Worm (Caenorhabditis elegans): Measurements from ENCODE around the gene C33H5.16.
A peak's percentile ranks its signal among the peaks of the same experiment; 100 is the strongest.

C33H5.16 gene

DNA sequence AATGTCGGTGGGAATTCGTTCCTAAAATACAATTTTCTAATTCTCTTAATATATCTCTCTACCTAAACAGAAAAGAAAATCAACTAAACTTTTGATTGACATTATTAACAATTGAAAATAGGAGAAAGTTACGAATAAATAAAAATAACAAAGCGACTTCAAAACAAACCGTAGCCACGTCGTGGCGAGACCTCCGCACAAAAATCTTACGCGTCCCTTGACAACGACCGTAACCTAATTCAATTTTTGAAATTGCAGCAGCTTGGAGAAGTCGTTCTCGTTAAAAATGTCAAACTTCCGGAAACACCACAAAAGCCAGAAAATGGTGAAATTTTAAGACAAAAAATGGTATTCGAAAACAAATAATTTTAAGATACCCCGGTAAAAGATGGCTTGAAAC lies 38.8 kb downstream of the C33H5.16 start:
- TF ChIP-seq hlh-1 (tag; optimal IDR thresholded peaks at IDR 0.05): no peak
- no peak for TF ChIP-seq drap-1 (GFP tag; optimal IDR thresholded peaks at IDR 0.05)
- TF ChIP-seq ces-1 (GFP tag; optimal IDR thresholded peaks at IDR 0.05): no peak
- no peak for TF ChIP-seq lin-13 (tag; optimal IDR thresholded peaks at IDR 0.05)
- TF ChIP-seq zip-8 (tag; optimal IDR thresholded peaks at IDR 0.05): no peak
- TF ChIP-seq ceh-39 (tag; optimal IDR thresholded peaks at IDR 0.05): no peak
- TF ChIP-seq snpc-4 (tag; optimal IDR thresholded peaks at IDR 0.05): no peak
- TF ChIP-seq mep-1 (tag; optimal IDR thresholded peaks at IDR 0.05): no peak
- no peak for TF ChIP-seq ceh-83 (GFP tag; optimal IDR thresholded peaks at IDR 0.05)
- TF ChIP-seq tbx-8 (GFP tag; optimal IDR thresholded peaks at IDR 0.05): no peak
- TF ChIP-seq nhr-76 (tag; optimal IDR thresholded peaks at IDR 0.05): no peak
- no peak for TF ChIP-seq nhr-237 (tag; optimal IDR thresholded peaks at IDR 0.05)
- no peak for TF ChIP-seq M03D4.4 (tag; optimal IDR thresholded peaks at IDR 0.05)
- no peak for TF ChIP-seq bed-3 (GFP tag; optimal IDR thresholded peaks at IDR 0.05)
- TF ChIP-seq mab-5 (tag; optimal IDR thresholded peaks at IDR 0.05): no peak
- TF ChIP-seq ceh-43 (GFP tag; optimal IDR thresholded peaks at IDR 0.05): no peak

ce11 chrIV:7763748-7764147 lies 39.4 kb downstream of the C33H5.16 start, which contains the start of the genes C46A5.6 and C46A5.1:
C46A5.6 (minus strand) TSS chrIV:7763848.
C46A5.1 (plus strand) TSS chrIV:7763931.
- no peak for TF ChIP-seq elt-1 (tag; optimal IDR thresholded peaks at IDR 0.05; ENCODE audit: borderline replicate concordance, insufficient read depth)

- TF ChIP-seq nhr-237 (tag; optimal IDR thresholded peaks at IDR 0.05): no peak
- no peak for TF ChIP-seq ham-2 (GFP tag; optimal IDR thresholded peaks at IDR 0.05)
- TF ChIP-seq lin-13 (tag; optimal IDR thresholded peaks at IDR 0.05): no peak
- TF ChIP-seq nhr-28 (tag; optimal IDR thresholded peaks at IDR 0.05): no peak
- TF ChIP-seq nhr-76 (tag; optimal IDR thresholded peaks at IDR 0.05): no peak
- TF ChIP-seq flh-1 (GFP tag; optimal IDR thresholded peaks at IDR 0.05): no peak
- TF ChIP-seq ceh-43 (GFP tag; optimal IDR thresholded peaks at IDR 0.05): no peak
- TF ChIP-seq ces-1 (GFP tag; optimal IDR thresholded peaks at IDR 0.05): no peak
- TF ChIP-seq lsy-2 (tag; optimal IDR thresholded peaks at IDR 0.05): no peak
- no peak for TF ChIP-seq ceh-39 (tag; optimal IDR thresholded peaks at IDR 0.05)
Observed at ce11 chrIV:7760117-7760516, 43.0 kb downstream of the C33H5.16 start, which contains the start of gene del-7. del-7 (plus strand) TSS chrIV:7760417.

ce11 chrIV:7759527-7759926 lies 43.6 kb downstream of the C33H5.16 start, which contains the start of gene dsb-3:
dsb-3 (minus strand) TSS chrIV:7759627.
- TF ChIP-seq lin-32 (GFP tag; optimal IDR thresholded peaks at IDR 0.05): no peak
- no peak for TF ChIP-seq nhr-28 (tag; optimal IDR thresholded peaks at IDR 0.05)
- no peak for TF ChIP-seq sptf-1 (tag; optimal IDR thresholded peaks at IDR 0.05)
- TF ChIP-seq unc-62 (GFP tag; optimal IDR thresholded peaks at IDR 0.05): no peak
- TF ChIP-seq ceh-83 (GFP tag; optimal IDR thresholded peaks at IDR 0.05): no peak
- TF ChIP-seq mab-5 (tag; optimal IDR thresholded peaks at IDR 0.05): no peak
- no peak for TF ChIP-seq unc-39 (tag; optimal IDR thresholded peaks at IDR 0.05)
- no peak for TF ChIP-seq nhr-76 (tag; optimal IDR thresholded peaks at IDR 0.05)
- TF ChIP-seq flh-1 (GFP tag; optimal IDR thresholded peaks at IDR 0.05): no peak
- TF ChIP-seq elt-3 (tag; optimal IDR thresholded peaks at IDR 0.05): no peak

DNA sequence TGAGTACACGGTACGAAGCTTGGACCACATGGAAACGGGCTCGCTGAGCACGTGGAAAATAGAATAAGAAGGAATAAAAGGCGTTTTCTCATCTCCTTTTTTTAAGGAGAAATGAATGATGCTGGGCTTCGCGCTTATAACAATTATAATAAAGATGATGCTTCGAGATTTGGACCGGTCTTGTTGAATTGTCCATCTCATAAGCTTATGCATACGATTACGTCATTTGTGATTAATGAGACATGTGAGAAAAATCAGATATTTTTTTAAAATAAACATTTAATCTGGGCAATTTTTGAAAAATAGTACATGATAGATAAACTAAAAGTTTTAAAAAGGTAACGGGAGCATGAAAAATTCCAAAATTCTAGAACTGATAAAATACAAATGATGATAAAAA lies 45.9 kb downstream of the C33H5.16 start, which contains the start of gene C46A5.4:
Gene C46A5.4 (minus strand): TSS at position 101 of the 400 bp plus-strand sequence.
- TF ChIP-seq zip-8 (tag; optimal IDR thresholded peaks at IDR 0.05) (peak; percentile 57), mls-2 (tag; optimal IDR thresholded peaks at IDR 0.05) (no peak)

DNA sequence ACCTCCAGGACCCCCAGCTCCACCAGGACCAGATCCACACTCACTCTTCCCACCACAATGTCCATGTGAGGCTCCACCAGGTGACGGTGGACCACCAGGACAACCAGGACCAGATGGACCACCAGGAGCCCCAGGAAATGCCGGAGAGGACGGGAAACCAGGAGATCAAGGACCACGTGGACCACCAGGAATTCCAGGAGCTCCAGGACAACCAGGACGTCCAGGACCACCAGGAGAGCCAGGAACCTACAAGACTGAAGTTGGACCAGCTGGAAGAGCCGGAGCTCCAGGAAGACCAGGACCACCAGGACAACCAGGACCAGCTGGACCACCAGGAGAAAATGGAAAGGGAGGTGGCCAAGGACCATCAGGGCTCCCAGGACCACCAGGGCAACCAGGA lies 49.0 kb downstream of the C33H5.16 start:
- TF ChIP-seq ceh-83 (GFP tag; optimal IDR thresholded peaks at IDR 0.05): no peak
- no peak for TF ChIP-seq ceh-43 (GFP tag; optimal IDR thresholded peaks at IDR 0.05)
- TF ChIP-seq nhr-28 (tag; optimal IDR thresholded peaks at IDR 0.05): no peak
- no peak for TF ChIP-seq bed-3 (GFP tag; optimal IDR thresholded peaks at IDR 0.05)
- no peak for TF ChIP-seq pha-4 (tag; optimal IDR thresholded peaks at IDR 0.05)

- no peak for TF ChIP-seq mab-5 (tag; optimal IDR thresholded peaks at IDR 0.05)
- TF ChIP-seq ces-1 (GFP tag; optimal IDR thresholded peaks at IDR 0.05): no peak
Observed at ce11 chrIV:7753108-7753507, 50.0 kb downstream of the C33H5.16 start, which contains the start of gene col-14. col-14 (plus strand) TSS chrIV:7753408.
